Fruit fly (Drosophila melanogaster) whole organism, pupa: ENCODE results near the gene GILT1.

Experiments used
- CG12605 ChIP-seq: fragments of 200-800 bp; sonication (Bioruptor generic); IDR thresholded peaks from 2 replicates; pipeline ENCODE4 v1.3.6; 2022; ENCODE audit warnings: missing biosample characterization, missing genetic modification characterization
- CG32121 ChIP-seq: fragments of 200-800 bp; sonication (Bioruptor generic); IDR thresholded peaks from 2 replicates; pipeline ENCODE4 v1.3.6; 2022; ENCODE audit warnings: missing biosample characterization, missing genetic modification characterization
- CG8301 ChIP-seq: fragments of 200-800 bp; sonication (Bioruptor generic); optimal IDR thresholded peaks from 2 replicates; lab custom pipeline; 2018; ENCODE audit warnings: missing biosample characterization, mild to moderate bottlenecking, missing genetic modification characterization
- D1 ChIP-seq: fragments of 200-800 bp; sonication (Bioruptor generic); optimal IDR thresholded peaks from 2 replicates; lab custom pipeline; 2018; ENCODE audit warnings: missing biosample characterization, mild to moderate bottlenecking, missing genetic modification characterization, moderate library complexity
- Ets98B ChIP-seq: fragments of 200-800 bp; sonication (Bioruptor generic); IDR thresholded peaks from 2 replicates; pipeline ENCODE4 v1.3.6; 2022; ENCODE audit warnings: missing biosample characterization, missing genetic modification characterization
- fd96Ca ChIP-seq: fragments of 200-800 bp; sonication (Bioruptor generic); IDR thresholded peaks from 3 replicates; pipeline ENCODE4 v1.3.6; 2022; ENCODE audit warnings: missing biosample characterization, missing genetic modification characterization

dm6 chr3R:13435836-13436235 is 34.2 kb upstream of the GILT1 start:
- TF ChIP-seq CG32121 (no peak), CG12605 (GFP tag; lab: Robert Waterston, UW) (no peak), D1 (tag; lab: Kevin White, UChicago) (no peak), CG8301 (no peak), fd96Ca (GFP tag; lab: Robert Waterston, UW) (no peak), Ets98B (GFP tag; lab: Robert Waterston, UW) (no peak)
